Fruit fly (Drosophila melanogaster) whole organism, wandering third instar larva: ENCODE measurements around the gene solo.

Experiments used
- CG32264 ChIP-seq: fragments of 200-800 bp; sonication (Bioruptor generic); optimal IDR thresholded peaks from 2 replicates; lab custom pipeline; 2016; ENCODE audit warnings: missing biosample characterization, missing genetic modification characterization
- CrebA ChIP-seq: fragments of 200-800 bp; sonication (Bioruptor generic); optimal IDR thresholded peaks from 2 replicates; lab custom pipeline; 2016; ENCODE audit warnings: missing biosample characterization, mild to moderate bottlenecking, missing genetic modification characterization, borderline replicate concordance
- HLH106 ChIP-seq: fragments of 200-800 bp; optimal IDR thresholded peaks from 3 replicates; lab custom pipeline; 2019; ENCODE audit warnings: missing biosample characterization, mild to moderate bottlenecking, missing genetic modification characterization, moderate library complexity
- Hr83 ChIP-seq: fragments of 200-300 bp; sonication (Bioruptor generic); optimal IDR thresholded peaks from 2 replicates; lab custom pipeline; 2016; ENCODE audit warnings: missing biosample characterization, mild to moderate bottlenecking, missing genetic modification characterization, moderate library complexity; ENCODE audit not compliant: poor library complexity, severe bottlenecking
- Jra ChIP-seq: sonication (Bioruptor generic); optimal IDR thresholded peaks from 2 replicates; lab custom pipeline; 2016; ENCODE audit warnings: missing biosample characterization, missing genetic modification characterization
- Myc ChIP-seq: fragments of >200 bp; optimal IDR thresholded peaks from 2 replicates; lab custom pipeline; 2017
- OdsH ChIP-seq: fragments of 200-800 bp; sonication (Bioruptor generic); optimal IDR thresholded peaks from 2 replicates; lab custom pipeline; 2016; ENCODE audit warnings: missing biosample characterization, mild to moderate bottlenecking, missing genetic modification characterization
- br ChIP-seq: fragments of 200-800 bp; sonication (Bioruptor generic); optimal IDR thresholded peaks from 2 replicates; lab custom pipeline; 2016; ENCODE audit warnings: missing biosample characterization, missing genetic modification characterization
- ey ChIP-seq: fragments of 200-800 bp; sonication (Bioruptor generic); optimal IDR thresholded peaks from 2 replicates; lab custom pipeline; 2016; ENCODE audit warnings: missing biosample characterization, missing genetic modification characterization
- jim ChIP-seq: fragments of 175-275, 200-325 bp; sonication (Bioruptor generic); optimal IDR thresholded peaks from 2 replicates; lab custom pipeline; 2016; ENCODE audit warnings: missing biosample characterization, mild to moderate bottlenecking, missing genetic modification characterization
- pan ChIP-seq: fragments of >200 bp; optimal IDR thresholded peaks from 2 replicates; lab custom pipeline; 2017
- psq ChIP-seq: fragments of 200-800 bp; sonication (Bioruptor generic); optimal IDR thresholded peaks from 3 replicates; lab custom pipeline; 2017; ENCODE audit warnings: missing biosample characterization, mild to moderate bottlenecking, missing genetic modification characterization, moderate library complexity
- tai ChIP-seq: sonication (Bioruptor generic); optimal IDR thresholded peaks from 2 replicates; lab custom pipeline; 2016; ENCODE audit warnings: missing biosample characterization, missing genetic modification characterization
- woc ChIP-seq: sonication (Bioruptor generic); optimal IDR thresholded peaks from 2 replicates; lab custom pipeline; 2016; ENCODE audit warnings: missing biosample characterization, mild to moderate bottlenecking, missing genetic modification characterization

dm6 chr2L:15106100-15106499, 44.6 kb downstream of the solo start:
- TF ChIP-seq woc (GFP tag; lab: Kevin White, UChicago) (no peak), jim (GFP tag; lab: Kevin White, UChicago) (no peak), OdsH (GFP tag; lab: Kevin White, UChicago) (no peak), CrebA (GFP tag; lab: Kevin White, UChicago) (no peak), CG32264 (GFP tag; lab: Kevin White, UChicago) (no peak), tai (GFP tag; lab: Kevin White, UChicago) (no peak), Hr83 (GFP tag; lab: Kevin White, UChicago) (no peak), Myc (lab: Kevin White, UChicago) (no peak), ey (no peak), HLH106 (tag; lab: Kevin White, UChicago) (no peak), br (GFP tag; lab: Kevin White, UChicago) (no peak), psq (GFP tag; lab: Kevin White, UChicago) (no peak), Jra (GFP tag; lab: Kevin White, UChicago) (no peak), pan (lab: Kevin White, UChicago) (no peak)
